Worm (Caenorhabditis elegans) whole organism, mixed stage, embryonic: Measurements from ENCODE around the gene msp-79.

ENCODE experiments used
- M03D4.4 ChIP-seq: sonication (generic microtip); optimal IDR thresholded peaks from 2 replicates; lab custom pipeline; 2017; ENCODE audit warnings: mild to moderate bottlenecking, missing genetic modification characterization, missing compliant biosample characterization
- bed-3 ChIP-seq: fragments of 200-800 bp; sonication (Bioruptor generic); optimal IDR thresholded peaks from 3 replicates; lab custom pipeline; 2018; ENCODE audit warnings: mild to moderate bottlenecking, missing genetic modification characterization, moderate library complexity, missing compliant biosample characterization
- blmp-1 ChIP-seq: fragments of 150-350 bp; optimal IDR thresholded peaks from 2 replicates; lab custom pipeline; 2014; ENCODE audit warnings: missing biosample characterization, missing genetic modification characterization
- ceh-83 ChIP-seq: fragments of 200-800 bp; sonication (Bioruptor generic); optimal IDR thresholded peaks from 2 replicates; lab custom pipeline; 2018; ENCODE audit warnings: mild to moderate bottlenecking, missing genetic modification characterization, missing compliant biosample characterization
- ces-1 ChIP-seq: fragments of 150-350 bp; optimal IDR thresholded peaks from 2 replicates; lab custom pipeline; 2014; ENCODE audit warnings: missing biosample characterization, missing genetic modification reagents, missing genetic modification characterization
- drap-1 ChIP-seq: fragments of 200-800 bp; sonication (Bioruptor generic); optimal IDR thresholded peaks from 3 replicates; lab custom pipeline; 2018; ENCODE audit warnings: mild to moderate bottlenecking, missing genetic modification characterization, missing compliant biosample characterization
- elt-1 ChIP-seq: sonication (generic microtip); optimal IDR thresholded peaks from 2 replicates; lab custom pipeline; 2017; ENCODE audit warnings: missing genetic modification characterization, mild to moderate bottlenecking, missing compliant biosample characterization, antibody characterized with exemption, moderate library complexity, borderline replicate concordance; ENCODE audit not compliant: insufficient read depth
- elt-3 ChIP-seq: fragments of 150-350 bp; optimal IDR thresholded peaks from 2 replicates; lab custom pipeline; 2014; ENCODE audit warnings: missing biosample characterization, missing genetic modification characterization
- flh-1 ChIP-seq: fragments of 200-800 bp; sonication (Bioruptor generic); optimal IDR thresholded peaks from 2 replicates; lab custom pipeline; 2018; ENCODE audit warnings: mild to moderate bottlenecking, missing genetic modification characterization, moderate library complexity, missing compliant biosample characterization
- hlh-1 ChIP-seq: fragments of 150-350 bp; optimal IDR thresholded peaks from 2 replicates; lab custom pipeline; 2014; ENCODE audit warnings: missing biosample characterization, missing genetic modification reagents, missing genetic modification characterization
- lin-13 ChIP-seq: fragments of 150-350 bp; optimal IDR thresholded peaks from 2 replicates; lab custom pipeline; 2014; ENCODE audit warnings: missing biosample characterization, missing genetic modification characterization
- lsy-2 ChIP-seq: fragments of 150-350 bp; optimal IDR thresholded peaks from 2 replicates; lab custom pipeline; 2014; ENCODE audit warnings: missing biosample characterization, missing genetic modification characterization
- mep-1 ChIP-seq: fragments of 150-350 bp; optimal IDR thresholded peaks from 2 replicates; lab custom pipeline; 2017; ENCODE audit warnings: missing biosample characterization, missing genetic modification reagents, missing genetic modification characterization, inconsistent platforms
- nhr-12 ChIP-seq: fragments of 150-350 bp; optimal IDR thresholded peaks from 2 replicates; lab custom pipeline; 2014; ENCODE audit warnings: missing biosample characterization, missing genetic modification characterization
- nhr-2 ChIP-seq: fragments of 150-350 bp; optimal IDR thresholded peaks from 2 replicates; lab custom pipeline; 2014; ENCODE audit warnings: missing biosample characterization, missing genetic modification characterization
- nhr-76 ChIP-seq: sonication (generic microtip); optimal IDR thresholded peaks from 2 replicates; lab custom pipeline; 2017; ENCODE audit warnings: missing biosample characterization, missing genetic modification characterization
- pha-4 ChIP-seq: fragments of 150-350 bp; optimal IDR thresholded peaks from 2 replicates; lab custom pipeline; 2018; ENCODE audit warnings: missing biosample characterization, missing genetic modification reagents, missing genetic modification characterization
- sptf-1 ChIP-seq: sonication (generic microtip); optimal IDR thresholded peaks from 2 replicates; lab custom pipeline; 2017; ENCODE audit warnings: mild to moderate bottlenecking, missing genetic modification characterization, moderate library complexity, missing compliant biosample characterization
- unc-120 ChIP-seq: sonication (generic microtip); optimal IDR thresholded peaks from 2 replicates; lab custom pipeline; 2017; ENCODE audit warnings: missing genetic modification characterization, missing compliant biosample characterization; ENCODE audit not compliant: poor library complexity, severe bottlenecking
- unc-62 ChIP-seq: fragments of 150-350 bp; optimal IDR thresholded peaks from 2 replicates; lab custom pipeline; 2014; ENCODE audit warnings: missing biosample characterization, missing genetic modification reagents, missing genetic modification characterization
- ztf-11 ChIP-seq: fragments of 150-350 bp; optimal IDR thresholded peaks from 2 replicates; lab custom pipeline; 2014; ENCODE audit warnings: missing biosample characterization, missing genetic modification characterization

msp-79 gene

DNA sequence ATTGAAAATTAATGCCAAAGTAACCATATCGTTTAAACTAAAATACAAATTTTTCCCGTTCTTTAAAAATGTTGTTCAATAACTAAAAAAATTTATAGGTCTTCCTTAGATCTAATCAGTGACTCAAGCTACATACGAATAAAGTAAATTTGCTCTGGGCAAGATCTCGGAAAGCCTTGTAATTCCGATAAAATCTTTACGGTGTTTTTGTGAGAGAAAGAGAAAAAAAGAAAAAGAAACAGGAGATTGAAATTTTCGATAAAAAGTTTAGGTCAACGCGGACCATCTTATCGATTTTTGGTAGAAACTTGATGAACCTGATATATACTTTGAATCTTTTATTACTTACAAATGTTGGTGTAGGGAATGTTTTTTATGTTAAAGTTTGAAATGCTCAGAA lies 43.8 kb downstream of the msp-79 start:
- TF ChIP-seq unc-120 (tag; lab: Kevin White, UChicago) (no peak), hlh-1 (tag; lab: Kevin White, UChicago) (no peak), M03D4.4 (no peak), nhr-12 (no peak), sptf-1 (tag; lab: Kevin White, UChicago) (no peak), unc-62 (no peak), pha-4 (tag; lab: Kevin White, UChicago) (no peak), elt-3 (tag; lab: Kevin White, UChicago) (no peak), nhr-2 (no peak), lin-13 (tag; lab: Kevin White, UChicago) (no peak), flh-1 (no peak), ztf-11 (tag; lab: Kevin White, UChicago) (no peak), elt-1 (no peak), nhr-76 (tag; lab: Kevin White, UChicago) (no peak), ceh-83 (GFP tag; lab: Kevin White, UChicago) (no peak), blmp-1 (tag; lab: Kevin White, UChicago) (no peak), bed-3 (no peak), drap-1 (GFP tag; lab: Kevin White, UChicago) (no peak)
- TF ChIP-seq, all 35 proteins: peak for 0

DNA sequence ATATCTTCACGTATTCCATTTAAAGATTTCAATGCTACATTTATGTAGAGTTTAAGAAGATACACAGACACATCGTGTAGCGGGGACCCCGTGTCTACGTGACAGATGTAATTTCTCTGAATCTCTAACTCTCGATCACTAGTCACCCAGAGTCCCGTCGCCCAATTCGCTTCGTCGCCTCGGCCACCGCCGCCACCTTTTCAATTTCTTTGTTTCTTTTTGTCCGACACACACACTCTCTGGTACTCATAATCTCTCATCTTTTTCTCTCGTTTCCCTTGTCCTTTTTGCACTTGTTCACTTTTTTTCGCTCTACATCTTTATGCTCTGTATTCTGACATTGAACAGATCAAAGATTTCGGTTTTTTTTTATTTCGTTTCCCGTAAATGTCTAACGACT lies 48.6 kb downstream of the msp-79 start:
- TF ChIP-seq unc-62 (peak; percentile 75), unc-120 (tag; lab: Kevin White, UChicago) (peak; percentile 75), ces-1 (GFP tag; lab: Kevin White, UChicago) (no peak), mep-1 (tag; lab: Kevin White, UChicago) (peak; percentile 20), lsy-2 (tag; lab: Kevin White, UChicago) (peak; percentile 47)

DNA sequence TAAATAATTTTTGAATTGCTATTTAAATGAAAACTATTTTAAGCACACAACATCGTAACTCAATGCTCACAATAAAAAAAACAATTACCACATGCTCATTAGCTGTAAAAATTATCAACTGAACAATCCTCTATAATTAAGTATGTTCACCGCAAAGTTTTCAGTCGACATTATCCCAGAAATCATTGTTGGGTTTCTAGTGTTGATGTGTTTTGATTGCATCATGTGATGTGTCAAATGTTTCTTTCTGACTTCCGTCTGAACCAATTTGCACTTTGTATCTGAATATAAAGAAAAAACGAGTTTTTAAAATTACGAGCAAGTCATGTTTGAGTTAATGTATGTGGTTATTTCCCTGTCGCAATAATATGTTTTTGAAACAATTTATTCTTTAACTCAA lies 49.1 kb downstream of the msp-79 start:
- TF ChIP-seq M03D4.4 = no peak
